Worm (Caenorhabditis elegans) whole organism, early embryonic: Measurements from ENCODE around the gene R11D1.7.

Source experiments
- ama-1 ChIP-seq: fragments of 150-350 bp; optimal IDR thresholded peaks from 2 replicates; lab custom pipeline; 2014
- ceh-13 ChIP-seq: fragments of 200-800 bp; sonication (Bioruptor generic); optimal IDR thresholded peaks from 2 replicates; lab custom pipeline; 2018; ENCODE audit warnings: mild to moderate bottlenecking, missing genetic modification characterization, missing compliant biosample characterization
- ets-7 ChIP-seq: sonication (generic microtip); optimal IDR thresholded peaks from 2 replicates; lab custom pipeline; 2016; ENCODE audit warnings: missing genotype, missing genetic modification characterization, missing compliant biosample characterization
- flt-1 ChIP-seq: fragments of 200-800 bp; sonication (Bioruptor generic); IDR thresholded peaks from 2 replicates; pipeline ENCODE4 v1.3.6; 2022; ENCODE audit warnings: missing genetic modification characterization, missing compliant biosample characterization
- hmbx-1 ChIP-seq: sonication (generic microtip); optimal IDR thresholded peaks from 2 replicates; lab custom pipeline; 2016; ENCODE audit warnings: mild to moderate bottlenecking, missing genetic modification characterization, missing compliant biosample characterization
- hnd-1 ChIP-seq: sonication (generic microtip); optimal IDR thresholded peaks from 2 replicates; lab custom pipeline; 2016; ENCODE audit warnings: missing genetic modification characterization, missing compliant biosample characterization
- scrt-1 ChIP-seq: fragments of 200-800 bp; sonication (Bioruptor generic); IDR thresholded peaks from 2 replicates; pipeline ENCODE4 v1.3.6; 2022; ENCODE audit warnings: missing genetic modification characterization, missing compliant biosample characterization
- sea-1 ChIP-seq: fragments of 200-800 bp; sonication (Bioruptor generic); conservative IDR thresholded peaks from 2 replicates; pipeline ENCODE4 v1.3.6; 2022; ENCODE audit warnings: missing genetic modification characterization, missing compliant biosample characterization

- TF ChIP-seq ama-1 (lab: Kevin White, UChicago) = no peak
- TF ChIP-seq hmbx-1 (tag; lab: Kevin White, UChicago) = no peak
- no peak for TF ChIP-seq sea-1 (GFP tag; lab: Robert Waterston, UW)
- no peak for TF ChIP-seq ets-7
- no peak for TF ChIP-seq flt-1 (GFP tag; lab: Robert Waterston, UW)
- no peak for TF ChIP-seq scrt-1 (GFP tag; lab: Robert Waterston, UW)
- no peak for TF ChIP-seq ceh-13
- no peak for TF ChIP-seq hnd-1
These were observed 16.4 kb downstream of the R11D1.7 start, which contains the start of gene cky-1 for ce11 chrV:12736166-12736753.
